Worm (Caenorhabditis elegans): ENCODE measurements around the gene ceh-10.

Gene ceh-10

ce11 chrIII:5814799-5815198 is 16.0 kb downstream of the ceh-10 start, which contains the start of gene R12B2.7:
Gene R12B2.7, plus strand, starts transcription at chrIII:5815045.
- TF ChIP-seq egl-27 (tag; optimal IDR thresholded peaks at IDR 0.05) (no peak), fkh-2 (tag; optimal IDR thresholded peaks at IDR 0.05) (no peak), ztf-4 (tag; optimal IDR thresholded peaks at IDR 0.05) (no peak), nhr-43 (tag; optimal IDR thresholded peaks at IDR 0.05; ENCODE audit: poor library complexity, severe bottlenecking) (peak; percentile 38), nhr-25 (tag; optimal IDR thresholded peaks at IDR 0.05) (peak; percentile 40), nfya-1 (tag; optimal IDR thresholded peaks at IDR 0.05; ENCODE audit: insufficient read depth) (peak; percentile 26), elt-2 (tag; optimal IDR thresholded peaks at IDR 0.05) (peak; percentile 12)

ce11 chrIII:5815932-5816331 is 17.1 kb downstream of the ceh-10 start, which contains the start of gene sma-4:
Gene sma-4, plus strand, starts transcription at chrIII:5816232.
- TF ChIP-seq eor-1 (tag; optimal IDR thresholded peaks at IDR 0.05) = no peak

ce11 chrIII:5822816-5823215 is 24.0 kb downstream of the ceh-10 start:
- TF ChIP-seq ztf-4 (tag; optimal IDR thresholded peaks at IDR 0.05) (no peak), egl-5 (tag; optimal IDR thresholded peaks at IDR 0.05) (no peak), eor-1 (tag; optimal IDR thresholded peaks at IDR 0.05) (no peak), ama-1 (optimal IDR thresholded peaks at IDR 0.05) (no peak)

- TF ChIP-seq pha-4 (tag; optimal IDR thresholded peaks at IDR 0.05) = no peak
- no peak for TF ChIP-seq elt-2 (tag; optimal IDR thresholded peaks at IDR 0.05)
- TF ChIP-seq fkh-10 (GFP tag; optimal IDR thresholded peaks at IDR 0.05) = no peak
- no peak for TF ChIP-seq lin-15B (tag; optimal IDR thresholded peaks at IDR 0.05)
- TF ChIP-seq egl-5 (tag; optimal IDR thresholded peaks at IDR 0.05) = no peak
- no peak for TF ChIP-seq ama-1 (optimal IDR thresholded peaks at IDR 0.05)
- TF ChIP-seq lin-39 (tag; optimal IDR thresholded peaks at IDR 0.05) = no peak
- TF ChIP-seq nhr-67 (tag; optimal IDR thresholded peaks at IDR 0.05) = no peak
- TF ChIP-seq nhr-23 (tag; optimal IDR thresholded peaks at IDR 0.05) = no peak
- no peak for TF ChIP-seq ceh-28 (tag; optimal IDR thresholded peaks at IDR 0.05)
- no peak for TF ChIP-seq nhr-28 (tag; optimal IDR thresholded peaks at IDR 0.05)
- no peak for TF ChIP-seq ceh-16 (tag; optimal IDR thresholded peaks at IDR 0.05)
- TF ChIP-seq elt-1 (tag; optimal IDR thresholded peaks at IDR 0.05) = no peak
- TF ChIP-seq zag-1 (tag; optimal IDR thresholded peaks at IDR 0.05) = no peak
- TF ChIP-seq unc-62 (GFP tag; optimal IDR thresholded peaks at IDR 0.05) = no peak
- TF ChIP-seq R02D3.7 (tag; optimal IDR thresholded peaks at IDR 0.05) = no peak
- no peak for TF ChIP-seq nhr-12 (tag; optimal IDR thresholded peaks at IDR 0.05)
- no peak for TF ChIP-seq hmg-11 (tag; optimal IDR thresholded peaks at IDR 0.05)
- TF ChIP-seq mdl-1 (tag; optimal IDR thresholded peaks at IDR 0.05) = no peak
Observed at ce11 chrIII:5823617-5824016, 24.8 kb downstream of the ceh-10 start, which contains the start of gene R12B2.8. Gene R12B2.8, plus strand, starts transcription at chrIII:5823917.

ce11 chrIII:5824450-5824972 is 25.7 kb downstream of the ceh-10 start:
- TF ChIP-seq elt-3 (tag; optimal IDR thresholded peaks at IDR 0.05) (no peak), nhr-76 (tag; optimal IDR thresholded peaks at IDR 0.05) (no peak), ZK546.5 (tag; optimal IDR thresholded peaks at IDR 0.05) (no peak), unc-62 (GFP tag; optimal IDR thresholded peaks at IDR 0.05) (no peak), nhr-28 (tag; optimal IDR thresholded peaks at IDR 0.05) (no peak), fkh-10 (GFP tag; optimal IDR thresholded peaks at IDR 0.05) (no peak), pqm-1 (tag; optimal IDR thresholded peaks at IDR 0.05) (no peak), nhr-11 (tag; optimal IDR thresholded peaks at IDR 0.05) (no peak), nhr-77 (tag; optimal IDR thresholded peaks at IDR 0.05) (no peak), egl-5 (tag; optimal IDR thresholded peaks at IDR 0.05) (no peak), fkh-2 (tag; optimal IDR thresholded peaks at IDR 0.05) (no peak), fos-1 (tag; optimal IDR thresholded peaks at IDR 0.05) (no peak), snpc-4 (tag; optimal IDR thresholded peaks at IDR 0.05) (no peak), lin-15B (tag; optimal IDR thresholded peaks at IDR 0.05) (no peak), zag-1 (tag; optimal IDR thresholded peaks at IDR 0.05) (no peak), skn-1 (tag; optimal IDR thresholded peaks at IDR 0.05) (no peak), ceh-16 (tag; optimal IDR thresholded peaks at IDR 0.05) (no peak)
